Worm (Caenorhabditis elegans): ENCODE results near the gene F21D5.7.

Gene F21D5.7

ce11 chrIV:8782172-8782571 is 38.7 kb upstream of the F21D5.7 start:
- TF ChIP-seq lin-39 (tag; optimal IDR thresholded peaks at IDR 0.05) = no peak
- TF ChIP-seq nhr-25 (tag; optimal IDR thresholded peaks at IDR 0.05) = peak; percentile 94
- TF ChIP-seq nhr-10 (tag; optimal IDR thresholded peaks at IDR 0.05) = no peak
- TF ChIP-seq blmp-1 (tag; optimal IDR thresholded peaks at IDR 0.05; ENCODE audit: insufficient read depth) = peak; percentile 52
- peak; percentile 41 for TF ChIP-seq ceh-16 (tag; optimal IDR thresholded peaks at IDR 0.05)
- no peak for TF ChIP-seq elt-1 (tag; optimal IDR thresholded peaks at IDR 0.05)
- peak; percentile 51 for TF ChIP-seq snpc-4 (tag; optimal IDR thresholded peaks at IDR 0.05)
- peak; percentile 84 for TF ChIP-seq egl-27 (tag; optimal IDR thresholded peaks at IDR 0.05)
- TF ChIP-seq C34F6.9 (tag; optimal IDR thresholded peaks at IDR 0.05) = peak; percentile 88
- TF ChIP-seq lin-11 (tag; optimal IDR thresholded peaks at IDR 0.05) = no peak
- no peak for TF ChIP-seq unc-39 (tag; optimal IDR thresholded peaks at IDR 0.05)
- peak; percentile 70 for TF ChIP-seq gmeb-1 (tag; optimal IDR thresholded peaks at IDR 0.05)
- TF ChIP-seq nhr-6 (tag; optimal IDR thresholded peaks at IDR 0.05) = peak; percentile 46
- peak; percentile 9 for TF ChIP-seq mab-5 (tag; optimal IDR thresholded peaks at IDR 0.05)
- TF ChIP-seq mdl-1 (tag; optimal IDR thresholded peaks at IDR 0.05) = peak in 1 of 2 experiments; percentile 48
- no peak for TF ChIP-seq skn-1 (tag; optimal IDR thresholded peaks at IDR 0.05)
- TF ChIP-seq nhr-129 (tag; optimal IDR thresholded peaks at IDR 0.05) = peak; percentile 96
- peak; percentile 85 for TF ChIP-seq F13H6.1 (tag; optimal IDR thresholded peaks at IDR 0.05)
- peak; percentile 34 for TF ChIP-seq crh-2 (tag; optimal IDR thresholded peaks at IDR 0.05)
- no peak for TF ChIP-seq nhr-23 (tag; optimal IDR thresholded peaks at IDR 0.05)
- peak; percentile 74 for TF ChIP-seq peb-1 (tag; optimal IDR thresholded peaks at IDR 0.05)
- peak; percentile 73 for TF ChIP-seq sma-9 (GFP tag; optimal IDR thresholded peaks at IDR 0.05)
- TF ChIP-seq sma-9 (tag; optimal IDR thresholded peaks at IDR 0.05) = no peak
- TF ChIP-seq unc-62 (GFP tag; optimal IDR thresholded peaks at IDR 0.05) = no peak
- no peak for TF ChIP-seq dmd-4 (tag; optimal IDR thresholded peaks at IDR 0.05)
- peak; percentile 27 for TF ChIP-seq sem-4 (tag; optimal IDR thresholded peaks at IDR 0.05)
- peak; percentile 90 for TF ChIP-seq fos-1 (tag; optimal IDR thresholded peaks at IDR 0.05)
- peak in 1 of 2 experiments; percentile 66 for TF ChIP-seq lsy-2 (tag; optimal IDR thresholded peaks at IDR 0.05)
- TF ChIP-seq unc-55 (GFP tag; optimal IDR thresholded peaks at IDR 0.05) = peak; percentile 45
- TF ChIP-seq nhr-21 (tag; optimal IDR thresholded peaks at IDR 0.05) = peak; percentile 68
- TF ChIP-seq sma-3 (GFP tag; optimal IDR thresholded peaks at IDR 0.05) = peak; percentile 57
- no peak for TF ChIP-seq nhr-77 (tag; optimal IDR thresholded peaks at IDR 0.05)

- TF ChIP-seq F13H6.1 (tag; optimal IDR thresholded peaks at IDR 0.05) = no peak
- no peak for TF ChIP-seq lin-39 (tag; optimal IDR thresholded peaks at IDR 0.05)
- TF ChIP-seq nhr-77 (tag; optimal IDR thresholded peaks at IDR 0.05) = no peak
- no peak for TF ChIP-seq ZK546.5 (tag; optimal IDR thresholded peaks at IDR 0.05)
- no peak for TF ChIP-seq sem-4 (tag; optimal IDR thresholded peaks at IDR 0.05)
- TF ChIP-seq unc-39 (tag; optimal IDR thresholded peaks at IDR 0.05) = no peak
- TF ChIP-seq ztf-1 (GFP tag; conservative IDR thresholded peaks at IDR 0.05) = no peak
- no peak for TF ChIP-seq unc-55 (GFP tag; optimal IDR thresholded peaks at IDR 0.05)
- no peak for TF ChIP-seq nhr-10 (tag; optimal IDR thresholded peaks at IDR 0.05)
- TF ChIP-seq unc-62 (GFP tag; optimal IDR thresholded peaks at IDR 0.05) = no peak
- TF ChIP-seq gmeb-1 (tag; optimal IDR thresholded peaks at IDR 0.05) = no peak
These were observed 34.5 kb upstream of the F21D5.7 start, which contains the start of gene C33D9.6 for ce11 chrIV:8778045-8778444. C33D9.6 (minus strand) TSS chrIV:8778145.

- no peak for TF ChIP-seq nhr-129 (tag; optimal IDR thresholded peaks at IDR 0.05)
- TF ChIP-seq crh-2 (tag; optimal IDR thresholded peaks at IDR 0.05) = no peak
- no peak for TF ChIP-seq lin-39 (tag; optimal IDR thresholded peaks at IDR 0.05)
- no peak for TF ChIP-seq ceh-16 (tag; optimal IDR thresholded peaks at IDR 0.05)
- no peak for TF ChIP-seq unc-62 (GFP tag; optimal IDR thresholded peaks at IDR 0.05)
- no peak for TF ChIP-seq R02D3.7 (tag; optimal IDR thresholded peaks at IDR 0.05)
- no peak for TF ChIP-seq sma-3 (GFP tag; optimal IDR thresholded peaks at IDR 0.05)
- no peak for TF ChIP-seq ama-1 (optimal IDR thresholded peaks at IDR 0.05)
- TF ChIP-seq unc-39 (tag; optimal IDR thresholded peaks at IDR 0.05) = no peak
- TF ChIP-seq elt-3 (tag; optimal IDR thresholded peaks at IDR 0.05) = no peak
- TF ChIP-seq mbf-1 (tag; optimal IDR thresholded peaks at IDR 0.05) = no peak
- TF ChIP-seq nhr-10 (tag; optimal IDR thresholded peaks at IDR 0.05) = no peak
- no peak for TF ChIP-seq sem-4 (tag; optimal IDR thresholded peaks at IDR 0.05)
- no peak for TF ChIP-seq nhr-23 (tag; optimal IDR thresholded peaks at IDR 0.05)
- TF ChIP-seq nhr-12 (tag; optimal IDR thresholded peaks at IDR 0.05) = no peak
- no peak for TF ChIP-seq lsy-2 (tag; optimal IDR thresholded peaks at IDR 0.05)
- no peak for TF ChIP-seq lin-11 (tag; optimal IDR thresholded peaks at IDR 0.05)
- TF ChIP-seq zag-1 (tag; optimal IDR thresholded peaks at IDR 0.05) = no peak
- TF ChIP-seq dmd-4 (tag; optimal IDR thresholded peaks at IDR 0.05) = no peak
- TF ChIP-seq ztf-1 (GFP tag; conservative IDR thresholded peaks at IDR 0.05) = no peak
These were observed 29.3 kb upstream of the F21D5.7 start, which contains the start of gene F20C5.6 for ce11 chrIV:8772800-8773256. F20C5.6 (minus strand) TSS chrIV:8773206.

Measured in whole organism, L2 larva.